Worm (Caenorhabditis elegans) whole organism, L3 larva: ENCODE data around the gene irld-25.
"Not testable (repeated sequence)": the region's sequence is repeated elsewhere in the genome, so short reads cannot be mapped to it uniquely, and the experiment has no call there.

ENCODE experiments used
- R02D3.7 ChIP-seq: fragments of 150-350 bp; optimal IDR thresholded peaks from 2 replicates; lab custom pipeline; 2014; ENCODE audit warnings: missing biosample characterization, missing genetic modification characterization
- aly-2 ChIP-seq: fragments of 150-350 bp; optimal IDR thresholded peaks from 2 replicates; lab custom pipeline; 2014; ENCODE audit warnings: missing biosample characterization, missing genetic modification characterization
- ama-1 ChIP-seq: fragments of 150-350 bp; optimal IDR thresholded peaks from 2 replicates; lab custom pipeline; 2018
- ceh-16 ChIP-seq: sonication (generic microtip); optimal IDR thresholded peaks from 2 replicates; lab custom pipeline; 2017; ENCODE audit warnings: missing biosample characterization, missing genetic modification characterization
- ceh-82 ChIP-seq: fragments of 150-350 bp; optimal IDR thresholded peaks from 2 replicates; lab custom pipeline; 2014; ENCODE audit warnings: missing biosample characterization, missing genetic modification characterization
- ceh-9 ChIP-seq: sonication (generic microtip); optimal IDR thresholded peaks from 2 replicates; lab custom pipeline; 2018; ENCODE audit warnings: missing biosample characterization, missing genetic modification characterization
- egl-27 ChIP-seq: sonication (generic microtip); optimal IDR thresholded peaks from 4 replicates; lab custom pipeline; 2017; ENCODE audit warnings: missing biosample characterization, missing genetic modification reagents, missing genetic modification characterization
- egl-5 ChIP-seq: fragments of 150-350 bp; optimal IDR thresholded peaks from 2 replicates; lab custom pipeline; 2017; ENCODE audit warnings: missing biosample characterization, missing genetic modification reagents, missing genetic modification characterization, inconsistent platforms
- elt-2 ChIP-seq: sonication (generic microtip); optimal IDR thresholded peaks from 2 replicates; lab custom pipeline; 2016; ENCODE audit warnings: missing genetic modification reagents, mild to moderate bottlenecking, missing genetic modification characterization, missing compliant biosample characterization
- elt-3 ChIP-seq, 3 experiments: fragments of 150-350 bp in 1 of 3; sonication (generic microtip) in 2 of 3; optimal IDR thresholded peaks; 2 replicates in 2 of 3; 4 replicates in 1 of 3; lab custom pipeline; 2014 to 2017; ENCODE audit warnings: missing biosample characterization in 3 of 3, missing genetic modification characterization in 3 of 3
- fkh-2 ChIP-seq: fragments of 150-350 bp; optimal IDR thresholded peaks from 2 replicates; lab custom pipeline; 2014; ENCODE audit warnings: missing biosample characterization, missing genetic modification reagents, missing genetic modification characterization
- hmg-11 ChIP-seq: sonication (generic microtip); optimal IDR thresholded peaks from 2 replicates; lab custom pipeline; 2016; ENCODE audit warnings: missing genetic modification characterization, missing compliant biosample characterization
- jun-1 ChIP-seq: fragments of 150-350 bp; optimal IDR thresholded peaks from 2 replicates; lab custom pipeline; 2014; ENCODE audit warnings: missing biosample characterization, missing genetic modification reagents, missing genetic modification characterization
- lin-39 ChIP-seq: fragments of 150-350 bp; optimal IDR thresholded peaks from 2 replicates; lab custom pipeline; 2018; ENCODE audit warnings: missing biosample characterization, missing genetic modification reagents, missing genetic modification characterization
- mdl-1 ChIP-seq: fragments of 150-350 bp; optimal IDR thresholded peaks from 2 replicates; lab custom pipeline; 2014; ENCODE audit warnings: missing biosample characterization, missing genetic modification characterization
- mml-1 ChIP-seq: fragments of 150-350 bp; sonication (generic microtip); optimal IDR thresholded peaks from 3 replicates; lab custom pipeline; 2014; ENCODE audit warnings: missing biosample characterization, missing genetic modification characterization
- nfya-1 ChIP-seq: sonication (generic microtip); optimal IDR thresholded peaks from 2 replicates; lab custom pipeline; 2017; ENCODE audit warnings: missing genetic modification characterization, mild to moderate bottlenecking, missing compliant biosample characterization, antibody characterized with exemption, moderate library complexity; ENCODE audit not compliant: insufficient read depth
- nhr-11 ChIP-seq: fragments of 150-350 bp; optimal IDR thresholded peaks from 2 replicates; lab custom pipeline; 2014; ENCODE audit warnings: missing biosample characterization, missing genetic modification characterization
- nhr-12 ChIP-seq: fragments of 150-350 bp; optimal IDR thresholded peaks from 2 replicates; lab custom pipeline; 2014; ENCODE audit warnings: missing biosample characterization, missing genetic modification characterization
- nhr-237 ChIP-seq: fragments of 150-350 bp; optimal IDR thresholded peaks from 2 replicates; lab custom pipeline; 2014; ENCODE audit warnings: missing biosample characterization, missing genetic modification characterization
- nhr-25 ChIP-seq: sonication (generic microtip); optimal IDR thresholded peaks from 2 replicates; lab custom pipeline; 2017; ENCODE audit warnings: missing biosample characterization, missing genetic modification characterization
- nhr-28 ChIP-seq: fragments of 150-350 bp; optimal IDR thresholded peaks from 2 replicates; lab custom pipeline; 2014; ENCODE audit warnings: missing biosample characterization, missing genetic modification characterization
- nhr-67 ChIP-seq: fragments of 150-350 bp; optimal IDR thresholded peaks from 2 replicates; lab custom pipeline; 2014; ENCODE audit warnings: missing biosample characterization, missing genetic modification characterization
- nhr-76 ChIP-seq: fragments of 150-350 bp; sonication (generic microtip); optimal IDR thresholded peaks from 5 replicates; lab custom pipeline; 2014; ENCODE audit warnings: missing biosample characterization, missing genetic modification characterization
- pha-4 ChIP-seq: fragments of 150-350 bp; optimal IDR thresholded peaks from 2 replicates; lab custom pipeline; 2014; ENCODE audit warnings: missing biosample characterization, missing genetic modification reagents, missing genetic modification characterization
- pqm-1 ChIP-seq: fragments of 150-350 bp; optimal IDR thresholded peaks from 2 replicates; lab custom pipeline; 2017; ENCODE audit warnings: missing biosample characterization, missing genetic modification characterization, inconsistent platforms
- sea-2 ChIP-seq: fragments of 150-350 bp; sonication (generic microtip); optimal IDR thresholded peaks from 4 replicates; lab custom pipeline; 2014; ENCODE audit warnings: missing biosample characterization, missing genetic modification reagents, missing genetic modification characterization
- skn-1 ChIP-seq: fragments of 150-350 bp; optimal IDR thresholded peaks from 2 replicates; lab custom pipeline; 2014; ENCODE audit warnings: missing biosample characterization, missing genetic modification characterization
- snpc-4 ChIP-seq: fragments of 150-350 bp; optimal IDR thresholded peaks from 2 replicates; lab custom pipeline; 2014; ENCODE audit warnings: missing biosample characterization, missing genetic modification characterization
- unc-62 ChIP-seq: fragments of 150-350 bp; sonication (generic microtip); optimal IDR thresholded peaks from 4 replicates; lab custom pipeline; 2014; ENCODE audit warnings: missing biosample characterization, missing genetic modification reagents, missing genetic modification characterization
- zag-1 ChIP-seq: fragments of 150-350 bp; optimal IDR thresholded peaks from 2 replicates; lab custom pipeline; 2014; ENCODE audit warnings: missing biosample characterization, missing genetic modification characterization
- ztf-4 ChIP-seq: fragments of 150-350 bp; optimal IDR thresholded peaks from 2 replicates; lab custom pipeline; 2014; ENCODE audit warnings: missing biosample characterization, missing genetic modification characterization

irld-25 gene

DNA sequence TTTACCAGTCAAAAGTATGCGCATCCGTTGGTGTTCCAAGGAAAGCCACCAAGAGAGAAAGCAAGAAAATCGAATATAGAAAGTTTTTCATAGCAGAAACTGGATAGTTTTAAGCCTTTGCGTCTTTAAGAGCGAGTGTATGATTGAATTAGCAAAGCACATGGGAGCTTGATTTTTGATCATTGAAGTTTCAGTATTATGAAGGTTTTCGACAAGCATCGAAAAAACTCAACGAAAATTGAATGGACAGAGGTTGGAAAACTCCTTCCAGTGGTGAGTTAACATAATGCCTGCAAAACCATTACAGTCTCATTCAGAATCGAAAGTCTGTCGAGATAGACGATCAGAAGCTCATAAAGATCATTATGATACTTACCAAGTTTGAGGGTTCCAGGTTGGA is 27.5 kb upstream of the irld-25 start, which contains the start of gene Y75B12B.13:
Y75B12B.13 (minus strand) TSS at position 101 of the 400 bp plus-strand sequence.
- TF ChIP-seq nhr-237 (tag; lab: Kevin White, UChicago), result no peak
- TF ChIP-seq lin-39, result no peak
- TF ChIP-seq, all 47 proteins: peak for 0

DNA sequence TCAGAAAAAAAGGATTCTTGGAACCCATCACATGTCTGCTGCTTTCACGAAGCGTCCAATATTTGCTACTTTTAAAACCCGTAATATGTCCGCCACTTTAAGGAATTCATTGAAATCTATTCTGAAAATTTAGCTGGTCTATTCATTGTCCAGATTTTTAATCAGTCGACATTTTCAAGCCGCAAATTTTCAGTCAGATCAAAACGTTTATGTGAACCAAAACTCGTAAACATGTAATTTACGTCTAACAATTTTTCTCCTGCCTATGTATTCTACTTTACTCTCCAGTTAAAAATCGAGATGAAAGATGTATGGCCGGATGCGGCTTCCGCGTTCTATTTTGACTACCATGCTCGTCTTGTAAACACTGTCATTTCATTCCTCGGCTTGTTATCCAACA is 23.5 kb upstream of the irld-25 start, which contains the start of gene srw-1:
srw-1 (plus strand) TSS at position 301 of the 400 bp plus-strand sequence.
- TF ChIP-seq mdl-1, result no peak
- TF ChIP-seq mml-1 (tag; lab: Kevin White, UChicago), result no peak
- TF ChIP-seq nfya-1, result no peak
- TF ChIP-seq elt-2 (tag; lab: Kevin White, UChicago), result peak; percentile 1
- no peak for TF ChIP-seq skn-1 (tag; lab: Kevin White, UChicago)
- no peak for TF ChIP-seq ama-1 (lab: Kevin White, UChicago)
- TF ChIP-seq, all 47 proteins: peak for 1

DNA sequence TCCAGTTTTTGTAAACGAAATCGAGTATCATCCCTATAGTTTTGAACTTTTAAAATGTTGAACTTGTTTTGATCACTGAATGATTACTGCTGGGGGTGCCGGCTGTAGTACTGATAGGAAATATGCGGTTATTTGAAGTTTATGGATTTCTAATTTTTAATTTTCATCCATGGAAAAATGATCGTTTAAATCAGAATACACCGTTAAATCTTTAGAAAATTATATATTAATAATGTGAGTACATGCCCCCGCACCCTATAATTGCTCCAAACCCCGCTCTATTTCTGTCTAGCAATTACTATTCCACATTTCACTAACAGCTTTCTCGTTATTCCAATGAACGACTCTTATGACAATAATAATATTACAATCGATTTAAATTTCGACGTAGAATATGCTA is 21.7 kb upstream of the irld-25 start, which contains the start of gene Y75B12B.10:
Y75B12B.10 (plus strand) TSS at position 301 of the 400 bp plus-strand sequence.
- TF ChIP-seq snpc-4 (tag; lab: Kevin White, UChicago) (no peak), fkh-2 (tag; lab: Kevin White, UChicago) (no peak)

DNA sequence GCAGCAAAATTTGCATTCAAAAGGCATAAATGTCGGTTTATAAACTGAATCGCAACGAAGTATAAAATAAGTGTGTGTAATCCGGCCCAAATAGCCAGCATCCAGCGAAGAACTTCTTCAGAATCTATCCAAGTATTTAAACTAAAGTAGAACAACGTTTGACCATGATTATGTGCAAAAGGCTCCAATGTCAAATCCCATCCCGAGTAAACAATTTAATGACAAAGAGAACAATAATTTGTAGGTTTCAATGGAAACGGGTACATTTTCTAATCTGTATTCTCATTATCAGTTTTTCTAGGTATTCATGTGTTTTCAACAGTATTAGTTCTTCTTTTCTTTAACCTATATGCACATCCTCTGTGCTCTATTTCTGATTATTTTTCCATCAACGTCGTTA is 13.7 kb upstream of the irld-25 start, which contains the start of gene C41G6.12:
C41G6.12 (minus strand) TSS at position 101 of the 400 bp plus-strand sequence.
- not testable (repeated sequence) for TF ChIP-seq nhr-11 (tag; lab: Kevin White, UChicago); lin-39; ceh-82

DNA sequence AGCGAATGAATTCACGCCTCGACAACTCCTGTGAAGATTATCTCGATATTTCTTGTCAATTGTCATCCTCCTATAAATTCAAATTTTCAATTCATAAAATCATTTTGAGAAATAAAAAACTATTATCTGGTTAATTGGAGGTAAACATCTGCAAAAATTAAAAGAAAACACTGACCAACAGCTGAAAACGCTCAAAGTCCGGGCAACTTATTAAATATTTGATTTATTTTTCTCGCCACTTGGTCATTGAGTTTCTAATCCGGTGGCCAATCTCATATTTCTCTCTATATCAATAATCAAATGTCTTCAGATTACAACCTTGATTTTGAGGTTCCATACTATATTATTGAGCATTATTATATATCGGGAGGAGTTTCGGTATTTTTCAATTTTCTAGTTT is 9.6 kb upstream of the irld-25 start, which contains the start of gene sri-24:
sri-24 (plus strand) TSS at position 301 of the 400 bp plus-strand sequence.
- TF ChIP-seq nhr-67, snpc-4, pha-4 (tag; lab: Kevin White, UChicago): not testable (repeated sequence)
- TF ChIP-seq, all 47 proteins: peak for 0; not testable (repeated sequence) for 47

DNA sequence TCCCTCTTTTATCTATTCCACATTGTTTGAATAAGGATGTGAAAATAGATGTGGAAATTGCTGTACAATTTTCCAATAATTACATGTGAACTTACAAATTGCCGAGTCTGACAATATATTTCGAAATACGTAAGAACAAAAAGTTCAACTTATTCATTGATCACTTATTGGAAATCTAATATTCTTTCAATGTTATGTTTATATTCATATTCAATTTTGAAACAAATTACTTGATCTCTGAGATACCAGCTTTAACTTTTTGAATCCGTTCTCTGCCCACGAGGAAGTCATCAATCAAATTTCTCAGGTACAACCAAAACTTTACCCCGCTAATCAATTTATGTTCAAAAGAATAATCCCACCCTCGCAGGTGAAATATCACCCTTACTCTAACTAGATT is 6.3 kb upstream of the irld-25 start, which contains the start of gene sri-26:
sri-26 (plus strand) TSS at position 301 of the 400 bp plus-strand sequence.
- TF ChIP-seq nhr-12 (tag; lab: Kevin White, UChicago); zag-1; egl-27 (tag; lab: Kevin White, UChicago): not testable (repeated sequence)
- TF ChIP-seq, all 47 proteins: peak for 0; not testable (repeated sequence) for 47

DNA sequence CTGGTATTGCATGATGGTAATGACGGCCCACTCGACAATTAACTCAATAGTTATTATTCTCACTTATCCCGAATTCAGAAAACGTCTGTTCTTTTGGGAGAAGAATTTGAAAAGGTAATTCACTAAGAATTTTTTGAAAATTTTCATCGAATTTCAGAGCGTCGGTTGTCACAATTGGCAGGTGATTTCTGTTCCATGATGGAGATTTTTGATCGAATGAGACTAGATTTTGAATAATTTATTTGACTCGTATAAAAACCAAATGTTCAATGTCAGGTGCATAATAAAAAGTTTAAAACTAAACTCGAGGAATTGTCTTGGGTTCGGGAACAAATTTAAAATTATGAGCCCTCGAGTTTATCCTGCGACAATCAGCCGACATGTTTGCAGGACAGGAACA is 4.7 kb upstream of the irld-25 start, which contains the start of gene sri-25:
sri-25 (plus strand) TSS at position 301 of the 400 bp plus-strand sequence.
- TF ChIP-seq elt-3 (tag; optimal IDR thresholded peaks at IDR 0.05; lab: Kevin White, UChicago), result no peak
- TF ChIP-seq sea-2 (GFP tag; lab: Kevin White, UChicago), result no peak
- no peak for TF ChIP-seq ceh-16
- TF ChIP-seq nhr-25 (tag; lab: Kevin White, UChicago), result no peak
- no peak for TF ChIP-seq hmg-11 (tag; lab: Kevin White, UChicago)
- TF ChIP-seq egl-5, result no peak
- TF ChIP-seq ceh-9 (tag; lab: Kevin White, UChicago), result no peak
- no peak for TF ChIP-seq ama-1 (lab: Kevin White, UChicago)
- TF ChIP-seq jun-1, result no peak
- TF ChIP-seq ceh-82, result no peak
- no peak for TF ChIP-seq aly-2 (tag; lab: Kevin White, UChicago)
- TF ChIP-seq zag-1, result no peak
- no peak for TF ChIP-seq ztf-4 (tag; lab: Kevin White, UChicago)
- no peak for TF ChIP-seq nhr-28 (tag; lab: Kevin White, UChicago)
- TF ChIP-seq unc-62, result no peak
- no peak for TF ChIP-seq nhr-76 (tag; lab: Kevin White, UChicago)
- TF ChIP-seq pqm-1 (tag; lab: Kevin White, UChicago), result no peak
- no peak for TF ChIP-seq R02D3.7 (tag; lab: Kevin White, UChicago)
- TF ChIP-seq egl-27 (tag; lab: Kevin White, UChicago), result no peak
